Worm (Caenorhabditis elegans): Measurements from ENCODE around the gene irg-5.

DNA sequence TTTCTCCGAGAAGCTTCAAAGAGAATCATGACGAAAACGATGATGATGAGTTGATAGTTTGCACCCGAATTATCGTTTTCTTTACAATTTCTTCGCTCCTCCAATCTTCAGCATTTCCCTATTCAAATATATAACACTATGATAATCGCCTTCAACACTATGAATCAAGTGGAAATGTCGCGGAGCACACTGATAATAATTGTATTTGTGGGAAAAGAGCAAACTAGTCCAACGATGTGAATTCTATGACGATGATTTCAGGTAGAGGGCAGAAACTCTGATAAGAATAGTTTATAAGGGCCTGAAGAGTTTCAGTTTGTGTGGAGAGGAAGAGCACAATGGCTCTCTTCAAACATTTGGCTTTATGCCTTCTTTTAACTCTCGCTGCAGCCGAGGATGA, 21.7 kb downstream of the irg-5 start, which contains the start of gene T01D3.6:
- TF ChIP-seq unc-39 (tag; optimal IDR thresholded peaks at IDR 0.05) = no peak
- no peak for TF ChIP-seq snpc-4 (tag; optimal IDR thresholded peaks at IDR 0.05)
- TF ChIP-seq blmp-1 (tag; optimal IDR thresholded peaks at IDR 0.05; ENCODE audit: insufficient read depth) = no peak
- no peak for TF ChIP-seq alr-1 (tag; optimal IDR thresholded peaks at IDR 0.05)
- TF ChIP-seq unc-62 (GFP tag; optimal IDR thresholded peaks at IDR 0.05) = no peak
